Fruit fly (Drosophila melanogaster) whole organism, embryonic: ENCODE measurements around the gene CG15296.

Experiments
- BEAF-32 ChIP-seq: fragments of 200-800 bp; sonication (Bioruptor generic); optimal IDR thresholded peaks from 3 replicates; lab custom pipeline; 2017; ENCODE audit warnings: missing biosample characterization, missing genetic modification characterization, mild to moderate bottlenecking, moderate library complexity, missing genetic modification reagents
- Bdp1 ChIP-seq: fragments of 200-800 bp; sonication (Bioruptor generic); optimal IDR thresholded peaks from 3 replicates; lab custom pipeline; 2016; ENCODE audit warnings: missing biosample characterization, missing genetic modification characterization
- Bgb ChIP-seq: fragments of 200-800 bp; sonication (Bioruptor generic); IDR thresholded peaks from 2 replicates; pipeline ENCODE4 v1.3.6; 2022; ENCODE audit warnings: missing biosample characterization, missing genetic modification characterization; ENCODE audit not compliant: partially characterized antibody
- CG10959 ChIP-seq: fragments of 200-800 bp; sonication (Bioruptor generic); IDR thresholded peaks from 2 replicates; pipeline ENCODE4 v1.3.6; 2022; ENCODE audit warnings: missing biosample characterization, missing genetic modification characterization
- CG11696 ChIP-seq: fragments of 200-800 bp; sonication (Bioruptor generic); IDR thresholded peaks from 2 replicates; pipeline ENCODE4 v1.3.6; 2022; ENCODE audit warnings: missing biosample characterization, missing genetic modification characterization
- CG1233 ChIP-seq: fragments of 200-800 bp; sonication (Bioruptor generic); optimal IDR thresholded peaks from 4 replicates; lab custom pipeline; 2018; ENCODE audit warnings: missing biosample characterization, mild to moderate bottlenecking, missing genetic modification characterization
- CG12769 ChIP-seq: fragments of 200-800 bp; sonication (Bioruptor generic); optimal IDR thresholded peaks from 2 replicates; lab custom pipeline; 2019; ENCODE audit warnings: missing biosample characterization, mild to moderate bottlenecking, missing genetic modification characterization, moderate library complexity
- CG13296 ChIP-seq: fragments of 200-800 bp; sonication (Bioruptor generic); optimal IDR thresholded peaks from 3 replicates; lab custom pipeline; 2018; ENCODE audit warnings: missing biosample characterization, mild to moderate bottlenecking, missing genetic modification characterization
- CG13894 ChIP-seq: fragments of 200-800 bp; sonication (Bioruptor generic); optimal IDR thresholded peaks from 3 replicates; lab custom pipeline; 2018; ENCODE audit warnings: missing biosample characterization, mild to moderate bottlenecking, missing genetic modification characterization, moderate library complexity
- CG14014 ChIP-seq: fragments of 200-800 bp; sonication (Bioruptor generic); IDR thresholded peaks from 2 replicates; pipeline ENCODE4 v1.3.6; 2022; ENCODE audit warnings: missing biosample characterization, missing genetic modification characterization
- CG14441 ChIP-seq: fragments of 200-800 bp; sonication (Bioruptor generic); IDR thresholded peaks from 2 replicates; pipeline ENCODE4 v1.3.6; 2022; ENCODE audit warnings: missing biosample characterization, missing genetic modification characterization
- CG14965 ChIP-seq: fragments of 200-800 bp; sonication (Bioruptor generic); optimal IDR thresholded peaks from 2 replicates; lab custom pipeline; 2016; ENCODE audit warnings: missing biosample characterization, missing genetic modification characterization, borderline replicate concordance
- CG15479 ChIP-seq: fragments of 200-800 bp; sonication (Bioruptor generic); optimal IDR thresholded peaks from 3 replicates; lab custom pipeline; 2019; ENCODE audit warnings: missing biosample characterization, mild to moderate bottlenecking, missing genetic modification characterization, moderate library complexity
- CG2712 ChIP-seq: fragments of 200-800 bp; optimal IDR thresholded peaks from 3 replicates; lab custom pipeline; 2019; ENCODE audit warnings: missing biosample characterization, mild to moderate bottlenecking, missing genetic modification characterization, moderate library complexity
- CG3065 ChIP-seq: fragments of 200-800 bp; sonication (Bioruptor generic); optimal IDR thresholded peaks from 2 replicates; lab custom pipeline; 2016; ENCODE audit warnings: missing biosample characterization, missing genetic modification characterization
- CG3847 ChIP-seq: fragments of 200-800 bp; sonication (Bioruptor generic); IDR thresholded peaks from 2 replicates; pipeline ENCODE4 v1.3.6; 2022; ENCODE audit warnings: missing biosample characterization, missing genetic modification characterization
- CG4730 ChIP-seq: fragments of 200-800 bp; sonication (Bioruptor generic); IDR thresholded peaks from 2 replicates; pipeline ENCODE4 v1.3.6; 2022; ENCODE audit warnings: missing biosample characterization, missing genetic modification characterization
- CG6175 ChIP-seq: fragments of 200-800 bp; sonication (Bioruptor generic); IDR thresholded peaks from 3 replicates; pipeline ENCODE4 v1.3.6; 2022; ENCODE audit warnings: missing biosample characterization, missing genetic modification characterization
- CG7928 ChIP-seq: fragments of 200-800 bp; sonication (Bioruptor generic); optimal IDR thresholded peaks from 2 replicates; lab custom pipeline; 2017; ENCODE audit warnings: missing biosample characterization, mild to moderate bottlenecking, missing genetic modification characterization
- CG8478 ChIP-seq: fragments of >200 bp; optimal IDR thresholded peaks from 2 replicates; lab custom pipeline; 2018
- CG8924 ChIP-seq: fragments of 200-800 bp; optimal IDR thresholded peaks from 3 replicates; lab custom pipeline; 2019; ENCODE audit warnings: missing biosample characterization, mild to moderate bottlenecking, missing genetic modification characterization, moderate library complexity
- CHES-1-like ChIP-seq: fragments of 200-800 bp; sonication (Bioruptor generic); optimal IDR thresholded peaks from 2 replicates; lab custom pipeline; 2016; ENCODE audit warnings: missing biosample characterization, missing genetic modification characterization
- Doc2 ChIP-seq: fragments of 200-800 bp; sonication (Bioruptor generic); IDR thresholded peaks from 2 replicates; pipeline ENCODE4 v1.3.6; 2022; ENCODE audit warnings: missing biosample characterization, missing genetic modification characterization
- Dref ChIP-seq: fragments of 200-800 bp; sonication (Bioruptor generic); IDR thresholded peaks from 2 replicates; pipeline ENCODE4 v1.3.6; 2022; ENCODE audit warnings: missing biosample characterization, missing genetic modification characterization
- ERR ChIP-seq: fragments of 200-800 bp; sonication (Bioruptor generic); optimal IDR thresholded peaks from 2 replicates; lab custom pipeline; 2016; ENCODE audit warnings: missing biosample characterization, missing genetic modification characterization
- Elba2 ChIP-seq: fragments of 200-800 bp; sonication (Bioruptor generic); optimal IDR thresholded peaks from 3 replicates; lab custom pipeline; 2016; ENCODE audit warnings: missing biosample characterization, missing genetic modification characterization
- Fer3 ChIP-seq: fragments of 200-800 bp; sonication (Bioruptor generic); optimal IDR thresholded peaks from 2 replicates; lab custom pipeline; 2018; ENCODE audit warnings: missing biosample characterization, mild to moderate bottlenecking, missing genetic modification characterization, moderate library complexity
- Lpt ChIP-seq: fragments of >200 bp; optimal IDR thresholded peaks from 2 replicates; lab custom pipeline; 2018; ENCODE audit warnings: missing biosample characterization, missing genetic modification characterization
- MTF-1 ChIP-seq: fragments of 200-800 bp; sonication (Bioruptor generic); optimal IDR thresholded peaks from 2 replicates; lab custom pipeline; 2018; ENCODE audit warnings: missing biosample characterization, mild to moderate bottlenecking, missing genetic modification characterization, borderline replicate concordance
- NC2α ChIP-seq: fragments of 200-800 bp; sonication (Bioruptor generic); optimal IDR thresholded peaks from 2 replicates; lab custom pipeline; 2016; ENCODE audit warnings: missing biosample characterization, missing genetic modification characterization
- Ptx1 ChIP-seq: fragments of 200-800 bp; sonication (Bioruptor generic); IDR thresholded peaks from 2 replicates; pipeline ENCODE4 v1.3.6; 2022; ENCODE audit warnings: missing biosample characterization, missing genetic modification characterization
- Six4 ChIP-seq: fragments of 200-800 bp; sonication (Bioruptor generic); optimal IDR thresholded peaks from 2 replicates; lab custom pipeline; 2016; ENCODE audit warnings: missing biosample characterization, missing genetic modification characterization
- Sox100B ChIP-seq: fragments of 200-800 bp; sonication (Bioruptor generic); optimal IDR thresholded peaks from 3 replicates; lab custom pipeline; 2018; ENCODE audit warnings: missing biosample characterization, mild to moderate bottlenecking, missing genetic modification characterization
- Sox102F ChIP-seq: fragments of 200-800 bp; sonication (Bioruptor generic); optimal IDR thresholded peaks from 2 replicates; lab custom pipeline; 2018; ENCODE audit warnings: missing biosample characterization, mild to moderate bottlenecking, missing genetic modification characterization, moderate library complexity
- al ChIP-seq: fragments of 200-800 bp; sonication (Bioruptor generic); IDR thresholded peaks from 2 replicates; pipeline ENCODE4 v1.3.6; 2022; ENCODE audit warnings: missing biosample characterization, missing genetic modification characterization
- aop ChIP-seq: fragments of 200-800 bp; sonication (Bioruptor generic); IDR thresholded peaks from 2 replicates; pipeline ENCODE4 v1.3.6; 2022; ENCODE audit warnings: missing biosample characterization, missing genetic modification characterization
- bigmax ChIP-seq: fragments of 200-800 bp; sonication (Bioruptor generic); optimal IDR thresholded peaks from 2 replicates; lab custom pipeline; 2018; ENCODE audit warnings: missing biosample characterization, mild to moderate bottlenecking, missing genetic modification characterization
- crp ChIP-seq, 2 experiments: fragments of 200-800 bp; sonication (Bioruptor generic); optimal IDR thresholded peaks; 2 replicates in 1 of 2; 3 replicates in 1 of 2; lab custom pipeline; 2017; ENCODE audit warnings: missing biosample characterization in 2 of 2, missing genetic modification characterization in 2 of 2, mild to moderate bottlenecking in 1 of 2, moderate library complexity in 1 of 2
- disco-r ChIP-seq: fragments of 200-800 bp; sonication (Bioruptor generic); optimal IDR thresholded peaks from 2 replicates; lab custom pipeline; 2016; ENCODE audit warnings: missing biosample characterization, missing genetic modification characterization
- dm ChIP-seq: fragments of 200-800 bp; sonication (Bioruptor generic); optimal IDR thresholded peaks from 3 replicates; lab custom pipeline; 2016; ENCODE audit warnings: missing biosample characterization, missing genetic modification characterization
- en ChIP-seq: fragments of 200-800 bp; sonication (Bioruptor generic); optimal IDR thresholded peaks from 2 replicates; lab custom pipeline; 2016; ENCODE audit warnings: missing biosample characterization, missing genetic modification characterization
- gsb ChIP-seq: fragments of 200-800 bp; sonication (Bioruptor generic); IDR thresholded peaks from 2 replicates; pipeline ENCODE4 v1.3.6; 2022; ENCODE audit warnings: missing biosample characterization, missing genetic modification characterization
- onecut ChIP-seq: fragments of 200-800 bp; sonication (Bioruptor generic); IDR thresholded peaks from 2 replicates; pipeline ENCODE4 v1.3.6; 2022; ENCODE audit warnings: missing biosample characterization, missing genetic modification characterization
- peb ChIP-seq: fragments of 200-800 bp; sonication (Bioruptor generic); IDR thresholded peaks from 2 replicates; pipeline ENCODE4 v1.3.6; 2022; ENCODE audit warnings: missing biosample characterization, missing genetic modification characterization
- pho ChIP-seq: fragments of 200-800 bp; sonication (Bioruptor generic); optimal IDR thresholded peaks from 2 replicates; lab custom pipeline; 2016; ENCODE audit warnings: missing biosample characterization, missing genetic modification characterization
- row ChIP-seq: fragments of 200-800 bp; sonication (Bioruptor generic); IDR thresholded peaks from 3 replicates; pipeline ENCODE4 v1.3.6; 2022; ENCODE audit warnings: missing biosample characterization, missing genetic modification characterization
- sob ChIP-seq: fragments of 200-800 bp; sonication (Bioruptor generic); IDR thresholded peaks from 2 replicates; pipeline ENCODE4 v1.3.6; 2022; ENCODE audit warnings: missing biosample characterization, missing genetic modification characterization
- sqz ChIP-seq: fragments of 200-800 bp; sonication (Bioruptor generic); optimal IDR thresholded peaks from 3 replicates; lab custom pipeline; 2018; ENCODE audit warnings: missing biosample characterization, mild to moderate bottlenecking, missing genetic modification characterization
- trem ChIP-seq: fragments of 200-800 bp; optimal IDR thresholded peaks from 3 replicates; lab custom pipeline; 2019; ENCODE audit warnings: missing biosample characterization, mild to moderate bottlenecking, missing genetic modification characterization, moderate library complexity
- tx ChIP-seq: fragments of 200-800 bp; sonication (Bioruptor generic); optimal IDR thresholded peaks from 2 replicates; lab custom pipeline; 2016; ENCODE audit warnings: missing biosample characterization, missing genetic modification characterization
- unc-4 ChIP-seq: fragments of 200-800 bp; sonication (Bioruptor generic); IDR thresholded peaks from 2 replicates; pipeline ENCODE4 v1.3.6; 2022; ENCODE audit warnings: missing biosample characterization, missing genetic modification characterization; ENCODE audit not compliant: partially characterized antibody
- vvl ChIP-seq: fragments of 200-800 bp; sonication (Bioruptor generic); IDR thresholded peaks from 2 replicates; pipeline ENCODE4 v1.3.6; 2022; ENCODE audit warnings: missing biosample characterization, missing genetic modification characterization

The CG15296 gene

dm6 chrX:10543303-10543702 lies 23.1 kb downstream of the CG15296 start (continued):
- TF ChIP-seq Ptx1 (GFP tag; lab: Robert Waterston, UW): peak; percentile 72
- peak; percentile 41 for TF ChIP-seq MTF-1
- TF ChIP-seq al: no peak
- TF ChIP-seq Sox102F: peak; percentile 81
- TF ChIP-seq CG8924: peak; percentile 58
- no peak for TF ChIP-seq CG12769
- no peak for TF ChIP-seq Doc2 (GFP tag; lab: Robert Waterston, UW)
- TF ChIP-seq CG10959 (GFP tag; lab: Robert Waterston, UW): peak; percentile 57; the same call in 1 of the 2 replicates
- peak; percentile 23 for TF ChIP-seq disco-r (GFP tag; lab: Kevin White, UChicago)
- TF ChIP-seq CG2712 (tag; lab: Kevin White, UChicago): peak; percentile 79
- peak; percentile 27 for TF ChIP-seq trem
- TF ChIP-seq row (GFP tag; lab: Robert Waterston, UW): peak; percentile 76
- TF ChIP-seq aop: no peak
- no peak for TF ChIP-seq CG13894
- TF ChIP-seq CG3847 (GFP tag; lab: Robert Waterston, UW): peak; percentile 31; the same call in 1 of the 2 replicates
- TF ChIP-seq peb: peak; percentile 36; the same call in 1 of the 2 replicates
- TF ChIP-seq sqz (GFP tag; lab: Kevin White, UChicago): peak; percentile 48
- no peak for TF ChIP-seq CG3065
- no peak for TF ChIP-seq BEAF-32 (GFP tag; lab: Kevin White, UChicago)
- peak; percentile 57 for TF ChIP-seq Sox100B
- peak; percentile 9 for TF ChIP-seq pho
- TF ChIP-seq CG15479: no peak
- TF ChIP-seq Bdp1 (GFP tag; lab: Kevin White, UChicago): peak; percentile 14
- peak; percentile 53 for TF ChIP-seq sob (GFP tag; lab: Robert Waterston, UW)
- TF ChIP-seq bigmax (GFP tag; lab: Kevin White, UChicago): no peak
- no peak for TF ChIP-seq NC2α (GFP tag; lab: Kevin White, UChicago)
- no peak for TF ChIP-seq Elba2 (GFP tag; lab: Kevin White, UChicago)
- TF ChIP-seq CG14441 (GFP tag; lab: Robert Waterston, UW): peak; percentile 44; the same call in 1 of the 2 replicates
- TF ChIP-seq CG8478 (lab: Kevin White, UChicago): no peak
- TF ChIP-seq ERR (GFP tag; lab: Kevin White, UChicago): no peak
- TF ChIP-seq CG4730 (GFP tag; lab: Robert Waterston, UW): peak; percentile 54
- TF ChIP-seq Fer3 (tag; lab: Kevin White, UChicago): peak; percentile 57
- TF ChIP-seq CG14014: peak; percentile 49
- TF ChIP-seq Bgb (GFP tag; lab: Robert Waterston, UW): no peak
- no peak for TF ChIP-seq gsb (GFP tag; lab: Robert Waterston, UW)
- TF ChIP-seq onecut (GFP tag; lab: Robert Waterston, UW): peak; percentile 35; the same call in 1 of the 2 replicates
- no peak for TF ChIP-seq Dref (GFP tag; lab: Robert Waterston, UW)
- no peak for TF ChIP-seq CG7928 (GFP tag; lab: Kevin White, UChicago)
- no peak for TF ChIP-seq CG11696 (GFP tag; lab: Robert Waterston, UW)
- TF ChIP-seq en: peak; percentile 14
- no peak for TF ChIP-seq Lpt
- TF ChIP-seq vvl (GFP tag; lab: Robert Waterston, UW): peak; percentile 65; the same call in 1 of the 2 replicates
- TF ChIP-seq Six4: peak; percentile 44
- TF ChIP-seq CG13296 (GFP tag; lab: Kevin White, UChicago): no peak
- no peak for TF ChIP-seq unc-4 (GFP tag; lab: Robert Waterston, UW)
- TF ChIP-seq CG14965 (GFP tag; lab: Kevin White, UChicago): no peak
- TF ChIP-seq CG1233 (GFP tag; lab: Kevin White, UChicago): peak; percentile 67
- TF ChIP-seq dm (GFP tag; lab: Kevin White, UChicago): peak; percentile 4
- no peak for TF ChIP-seq CHES-1-like (GFP tag; lab: Kevin White, UChicago)
- TF ChIP-seq tx: peak; percentile 3
- TF ChIP-seq CG6175 (GFP tag; lab: Robert Waterston, UW): no peak
- TF ChIP-seq crp (GFP tag; optimal IDR thresholded peaks at IDR 0.05; lab: Kevin White, UChicago): no peak
